Fruit fly (Drosophila melanogaster) whole organism, adult: ENCODE results near the gene CG43050.

ENCODE experiments used
- CG11617 ChIP-seq: fragments of 200-800 bp; sonication (Bioruptor generic); optimal IDR thresholded peaks from 2 replicates; lab custom pipeline; 2017; ENCODE audit warnings: mild to moderate bottlenecking, missing biosample characterization, missing genetic modification reagents, missing genetic modification characterization
- CG12768 ChIP-seq: fragments of 200-800 bp; sonication (Bioruptor generic); optimal IDR thresholded peaks from 2 replicates; lab custom pipeline; 2017; ENCODE audit warnings: missing biosample characterization, missing genetic modification characterization, mild to moderate bottlenecking, moderate library complexity, missing genetic modification reagents
- CG14711 ChIP-seq: fragments of 200-800 bp; sonication (Bioruptor generic); optimal IDR thresholded peaks from 2 replicates; lab custom pipeline; 2018; ENCODE audit warnings: missing biosample characterization, mild to moderate bottlenecking, missing genetic modification characterization, moderate library complexity
- CG1620 ChIP-seq: fragments of 200-800 bp; sonication (Bioruptor generic); optimal IDR thresholded peaks from 2 replicates; lab custom pipeline; 2016; ENCODE audit warnings: missing biosample characterization, missing genetic modification characterization
- CG33017 ChIP-seq: fragments of 200-800 bp; sonication (Bioruptor generic); optimal IDR thresholded peaks from 2 replicates; lab custom pipeline; 2018; ENCODE audit warnings: missing biosample characterization, mild to moderate bottlenecking, missing genetic modification characterization, moderate library complexity
- CG5204 ChIP-seq: fragments of 200-800 bp; sonication (Bioruptor generic); optimal IDR thresholded peaks from 2 replicates; lab custom pipeline; 2016; ENCODE audit warnings: missing biosample characterization, missing genetic modification characterization
- CG7045 ChIP-seq: fragments of 200-800 bp; sonication (Bioruptor generic); optimal IDR thresholded peaks from 2 replicates; lab custom pipeline; 2017; ENCODE audit warnings: missing biosample characterization, mild to moderate bottlenecking, missing genetic modification characterization
- CG7101 ChIP-seq: fragments of 200-800 bp; sonication (Bioruptor generic); optimal IDR thresholded peaks from 2 replicates; lab custom pipeline; 2018; ENCODE audit warnings: missing biosample characterization, mild to moderate bottlenecking, missing genetic modification characterization, moderate library complexity
- Clk ChIP-seq: fragments of 200-800 bp; sonication (Bioruptor generic); optimal IDR thresholded peaks from 2 replicates; lab custom pipeline; 2017; ENCODE audit warnings: missing biosample characterization, missing genetic modification characterization
- Crg-1 ChIP-seq: fragments of 200-800 bp; sonication (Bioruptor generic); optimal IDR thresholded peaks from 2 replicates; lab custom pipeline; 2016; ENCODE audit warnings: missing biosample characterization, missing genetic modification characterization
- Hr96 ChIP-seq: fragments of 200-800 bp; sonication (Bioruptor generic); optimal IDR thresholded peaks from 2 replicates; lab custom pipeline; 2016; ENCODE audit warnings: missing biosample characterization, missing genetic modification characterization
- Mnt ChIP-seq: fragments of 200-800 bp; sonication (Bioruptor generic); optimal IDR thresholded peaks from 2 replicates; lab custom pipeline; 2016; ENCODE audit warnings: missing biosample characterization, mild to moderate bottlenecking, missing genetic modification characterization
- bab1 ChIP-seq: fragments of 200-800 bp; sonication (Bioruptor generic); optimal IDR thresholded peaks from 3 replicates; lab custom pipeline; 2019; ENCODE audit warnings: missing biosample characterization, mild to moderate bottlenecking, missing genetic modification characterization, moderate library complexity
- cic ChIP-seq: fragments of 200-800 bp; sonication (Bioruptor generic); optimal IDR thresholded peaks from 2 replicates; lab custom pipeline; 2017; ENCODE audit warnings: missing biosample characterization, mild to moderate bottlenecking, missing genetic modification characterization, moderate library complexity
- cnc ChIP-seq, 2 experiments: fragments of >200 bp; optimal IDR thresholded peaks; 2 replicates each; lab custom pipeline; 2017
- kay ChIP-seq: fragments of 200-800 bp; sonication (Bioruptor generic); peaks from one replicate; lab custom pipeline; 2016; ENCODE audit warnings: missing biosample characterization, missing genetic modification characterization, borderline replicate concordance
- ovo ChIP-seq: fragments of 200-800 bp; sonication (Bioruptor generic); optimal IDR thresholded peaks from 2 replicates; lab custom pipeline; 2016; ENCODE audit warnings: missing biosample characterization, missing genetic modification characterization
- pad ChIP-seq: fragments of 200-800 bp; sonication (Bioruptor generic); optimal IDR thresholded peaks from 3 replicates; lab custom pipeline; 2017; ENCODE audit warnings: missing biosample characterization, missing genetic modification characterization, mild to moderate bottlenecking, moderate library complexity, missing genetic modification reagents
- tj ChIP-seq: fragments of 200-800 bp; sonication (Bioruptor generic); optimal IDR thresholded peaks from 3 replicates; lab custom pipeline; 2017; ENCODE audit warnings: missing biosample characterization, mild to moderate bottlenecking, missing genetic modification characterization, moderate library complexity
- toe ChIP-seq: fragments of 200-800 bp; sonication (Bioruptor generic); optimal IDR thresholded peaks from 2 replicates; lab custom pipeline; 2016; ENCODE audit warnings: missing biosample characterization, missing genetic modification characterization

CG43050 gene

dm6 chr2L:13079483-13079882 is 39.6 kb upstream of the CG43050 start:
- no peak for TF ChIP-seq toe (GFP tag; lab: Kevin White, UChicago)
- no peak for TF ChIP-seq Hr96 (GFP tag; lab: Kevin White, UChicago)
- TF ChIP-seq ovo, result no peak
- TF ChIP-seq CG12768 (GFP tag; lab: Kevin White, UChicago), result no peak
- TF ChIP-seq CG14711 (tag; lab: Kevin White, UChicago), result no peak
- TF ChIP-seq kay (GFP tag; lab: Kevin White, UChicago), result no peak
- TF ChIP-seq CG7045 (GFP tag; lab: Kevin White, UChicago), result no peak
- TF ChIP-seq cic, result no peak
- no peak for TF ChIP-seq bab1
- no peak for TF ChIP-seq CG7101 (tag; lab: Kevin White, UChicago)
- TF ChIP-seq cnc (optimal IDR thresholded peaks at IDR 0.05; lab: Kevin White, UChicago), result no peak
- no peak for TF ChIP-seq tj (GFP tag; lab: Kevin White, UChicago)
- TF ChIP-seq Mnt (GFP tag; lab: Kevin White, UChicago), result no peak
- TF ChIP-seq CG11617, result no peak
- TF ChIP-seq Crg-1 (GFP tag; lab: Kevin White, UChicago), result no peak
- no peak for TF ChIP-seq CG5204 (GFP tag; lab: Kevin White, UChicago)
- no peak for TF ChIP-seq CG1620 (GFP tag; lab: Kevin White, UChicago)
- no peak for TF ChIP-seq Clk
- no peak for TF ChIP-seq CG33017

- TF ChIP-seq CG14711 (tag; lab: Kevin White, UChicago), result no peak
- TF ChIP-seq cnc (optimal IDR thresholded peaks at IDR 0.05; lab: Kevin White, UChicago), result no peak
Observed at dm6 chr2L:13082177-13082576, 36.9 kb upstream of the CG43050 start.

dm6 chr2L:13083423-13084079 is 35.5 kb upstream of the CG43050 start:
- TF ChIP-seq CG1620 (GFP tag; lab: Kevin White, UChicago) (no peak), CG12768 (GFP tag; lab: Kevin White, UChicago) (no peak), Clk (no peak), Crg-1 (GFP tag; lab: Kevin White, UChicago) (no peak), CG5204 (GFP tag; lab: Kevin White, UChicago) (no peak), CG7045 (GFP tag; lab: Kevin White, UChicago) (no peak), Mnt (GFP tag; lab: Kevin White, UChicago) (no peak), ovo (no peak), tj (GFP tag; lab: Kevin White, UChicago) (no peak), pad (GFP tag; lab: Kevin White, UChicago) (no peak), kay (GFP tag; lab: Kevin White, UChicago) (no peak), toe (GFP tag; lab: Kevin White, UChicago) (no peak), cic (no peak), Hr96 (GFP tag; lab: Kevin White, UChicago) (no peak), CG14711 (tag; lab: Kevin White, UChicago) (no peak), CG7101 (tag; lab: Kevin White, UChicago) (no peak), cnc (optimal IDR thresholded peaks at IDR 0.05; lab: Kevin White, UChicago) (no peak)

dm6 chr2L:13086712-13087111 is 32.4 kb upstream of the CG43050 start:
- TF ChIP-seq CG12768 (GFP tag; lab: Kevin White, UChicago) (no peak), Crg-1 (GFP tag; lab: Kevin White, UChicago) (no peak), cic (no peak), Mnt (GFP tag; lab: Kevin White, UChicago) (no peak), CG11617 (no peak), ovo (no peak), Clk (no peak), CG7101 (tag; lab: Kevin White, UChicago) (no peak), pad (GFP tag; lab: Kevin White, UChicago) (no peak), toe (GFP tag; lab: Kevin White, UChicago) (no peak), CG5204 (GFP tag; lab: Kevin White, UChicago) (no peak)

- no peak for TF ChIP-seq cnc (optimal IDR thresholded peaks at IDR 0.05; lab: Kevin White, UChicago)
- no peak for TF ChIP-seq CG1620 (GFP tag; lab: Kevin White, UChicago)
- TF ChIP-seq toe (GFP tag; lab: Kevin White, UChicago), result no peak
- TF ChIP-seq Mnt (GFP tag; lab: Kevin White, UChicago), result peak; percentile 47
- TF ChIP-seq Crg-1 (GFP tag; lab: Kevin White, UChicago), result no peak
- no peak for TF ChIP-seq ovo
- no peak for TF ChIP-seq CG33017
- no peak for TF ChIP-seq kay (GFP tag; lab: Kevin White, UChicago)
- peak; percentile 62 for TF ChIP-seq CG7045 (GFP tag; lab: Kevin White, UChicago)
- no peak for TF ChIP-seq tj (GFP tag; lab: Kevin White, UChicago)
- TF ChIP-seq Hr96 (GFP tag; lab: Kevin White, UChicago), result no peak
- TF ChIP-seq CG11617, result no peak
- TF ChIP-seq CG14711 (tag; lab: Kevin White, UChicago), result no peak
- TF ChIP-seq pad (GFP tag; lab: Kevin White, UChicago), result peak; percentile 13
- peak; percentile 74 for TF ChIP-seq cic
- peak; percentile 50 for TF ChIP-seq CG12768 (GFP tag; lab: Kevin White, UChicago)
- TF ChIP-seq bab1, result no peak
- TF ChIP-seq CG7101 (tag; lab: Kevin White, UChicago), result peak; percentile 46
- TF ChIP-seq Clk, result no peak
- no peak for TF ChIP-seq CG5204 (GFP tag; lab: Kevin White, UChicago)
Observed at dm6 chr2L:13088550-13088949, 30.5 kb upstream of the CG43050 start.

- TF ChIP-seq cnc (optimal IDR thresholded peaks at IDR 0.05; lab: Kevin White, UChicago) (no peak), bab1 (no peak), kay (GFP tag; lab: Kevin White, UChicago) (no peak), ovo (no peak), CG11617 (no peak), Crg-1 (GFP tag; lab: Kevin White, UChicago) (no peak), pad (GFP tag; lab: Kevin White, UChicago) (no peak), CG33017 (no peak), Clk (no peak), Hr96 (GFP tag; lab: Kevin White, UChicago) (no peak), CG1620 (GFP tag; lab: Kevin White, UChicago) (no peak), CG5204 (GFP tag; lab: Kevin White, UChicago) (no peak), cic (no peak), CG14711 (tag; lab: Kevin White, UChicago) (no peak), toe (GFP tag; lab: Kevin White, UChicago) (no peak), tj (GFP tag; lab: Kevin White, UChicago) (no peak), CG12768 (GFP tag; lab: Kevin White, UChicago) (no peak), CG7101 (tag; lab: Kevin White, UChicago) (no peak)
Observed at dm6 chr2L:13095805-13096204, 23.3 kb upstream of the CG43050 start.
